Fruit fly (Drosophila melanogaster) whole organism, embryonic: ENCODE measurements around the gene Ugt316A1.

ENCODE experiments used
- Abd-B ChIP-seq: fragments of 200-800 bp; sonication (Bioruptor generic); optimal IDR thresholded peaks from 2 replicates; lab custom pipeline; 2018; ENCODE audit warnings: missing biosample characterization, mild to moderate bottlenecking, missing genetic modification characterization, moderate library complexity
- B-H1 ChIP-seq: fragments of 200-800 bp; sonication (Bioruptor generic); IDR thresholded peaks from 3 replicates; pipeline ENCODE4 v1.3.6; 2022; ENCODE audit warnings: missing biosample characterization, missing genetic modification characterization
- CG10654 ChIP-seq: fragments of 200-800 bp; sonication (Bioruptor generic); optimal IDR thresholded peaks from 2 replicates; lab custom pipeline; 2016; ENCODE audit warnings: missing biosample characterization, missing genetic modification characterization
- CG11456 ChIP-seq: fragments of 200-800 bp; sonication (Bioruptor generic); IDR thresholded peaks from 3 replicates; pipeline ENCODE4 v1.3.6; 2022; ENCODE audit warnings: missing biosample characterization, missing genetic modification characterization
- CG11695 ChIP-seq: fragments of 200-800 bp; sonication (Bioruptor generic); IDR thresholded peaks from 3 replicates; pipeline ENCODE4 v1.3.6; 2022; ENCODE audit warnings: missing biosample characterization, missing genetic modification characterization
- CG12769 ChIP-seq: fragments of 200-800 bp; sonication (Bioruptor generic); optimal IDR thresholded peaks from 2 replicates; lab custom pipeline; 2019; ENCODE audit warnings: missing biosample characterization, mild to moderate bottlenecking, missing genetic modification characterization, moderate library complexity
- CG13424 ChIP-seq: fragments of 200-800 bp; sonication (Bioruptor generic); optimal IDR thresholded peaks from 2 replicates; lab custom pipeline; 2019; ENCODE audit warnings: missing biosample characterization, mild to moderate bottlenecking, missing genetic modification characterization, moderate library complexity
- CG15269 ChIP-seq: fragments of 200-800 bp; sonication (Bioruptor generic); optimal IDR thresholded peaks from 2 replicates; lab custom pipeline; 2018; ENCODE audit warnings: missing biosample characterization, mild to moderate bottlenecking, missing genetic modification characterization, moderate library complexity
- CG1529 ChIP-seq: fragments of 200-800 bp; sonication (Bioruptor generic); optimal IDR thresholded peaks from 3 replicates; lab custom pipeline; 2018; ENCODE audit warnings: missing biosample characterization, missing genetic modification characterization
- CG2678 ChIP-seq: fragments of 200-800 bp; sonication (Bioruptor generic); optimal IDR thresholded peaks from 3 replicates; lab custom pipeline; 2019; ENCODE audit warnings: missing biosample characterization, mild to moderate bottlenecking, missing genetic modification characterization, moderate library complexity
- CG32767 ChIP-seq: fragments of 200-800 bp; sonication (Bioruptor generic); IDR thresholded peaks from 2 replicates; pipeline ENCODE4 v1.3.6; 2022; ENCODE audit warnings: missing biosample characterization, missing genetic modification characterization
- CG34224 ChIP-seq: fragments of 200-800 bp; sonication (Bioruptor generic); IDR thresholded peaks from 3 replicates; pipeline ENCODE4 v1.3.6; 2022; ENCODE audit warnings: missing biosample characterization, missing genetic modification characterization; ENCODE audit not compliant: partially characterized antibody
- CG4360 ChIP-seq: fragments of 200-800 bp; sonication (Bioruptor generic); IDR thresholded peaks from 2 replicates; pipeline ENCODE4 v1.3.6; 2022; ENCODE audit warnings: missing biosample characterization, missing genetic modification characterization
- CG6654 ChIP-seq: fragments of 200-800 bp; sonication (Bioruptor generic); optimal IDR thresholded peaks from 2 replicates; lab custom pipeline; 2017; ENCODE audit warnings: missing biosample characterization, mild to moderate bottlenecking, missing genetic modification characterization
- CG7271 ChIP-seq: fragments of 200-800 bp; sonication (Bioruptor generic); optimal IDR thresholded peaks from 2 replicates; lab custom pipeline; 2018; ENCODE audit warnings: missing biosample characterization, mild to moderate bottlenecking, missing genetic modification characterization, moderate library complexity
- CG7839 ChIP-seq: fragments of 200-800 bp; sonication (Bioruptor generic); optimal IDR thresholded peaks from 3 replicates; lab custom pipeline; 2018; ENCODE audit warnings: missing biosample characterization, mild to moderate bottlenecking, missing genetic modification characterization, moderate library complexity
- CG7987 ChIP-seq: fragments of 200-800 bp; sonication (Bioruptor generic); optimal IDR thresholded peaks from 2 replicates; lab custom pipeline; 2018; ENCODE audit warnings: missing biosample characterization, mild to moderate bottlenecking, missing genetic modification characterization, moderate library complexity
- CG9727 ChIP-seq: fragments of 200-800 bp; sonication (Bioruptor generic); optimal IDR thresholded peaks from 3 replicates; lab custom pipeline; 2017; ENCODE audit warnings: missing biosample characterization, mild to moderate bottlenecking, missing genetic modification characterization
- CrebB ChIP-seq: fragments of 200-800 bp; sonication (Bioruptor generic); optimal IDR thresholded peaks from 3 replicates; lab custom pipeline; 2018; ENCODE audit warnings: missing biosample characterization, mild to moderate bottlenecking, missing genetic modification characterization
- Dad ChIP-seq: fragments of 200-800 bp; sonication (Bioruptor generic); optimal IDR thresholded peaks from 3 replicates; lab custom pipeline; 2016; ENCODE audit warnings: missing biosample characterization, missing genetic modification characterization
- Eip74EF ChIP-seq, 2 experiments: fragments of 200-800 bp in 1 of 2; fragments of >200 bp in 1 of 2; sonication (Bioruptor generic) in 1 of 2; optimal IDR thresholded peaks; 2 replicates each; lab custom pipeline; 2017 to 2019; ENCODE audit warnings: missing biosample characterization in 2 of 2, missing genetic modification characterization in 2 of 2, mild to moderate bottlenecking in 1 of 2, moderate library complexity in 1 of 2
- Fer1 ChIP-seq: fragments of 200-800 bp; sonication (Bioruptor generic); optimal IDR thresholded peaks from 2 replicates; lab custom pipeline; 2017; ENCODE audit warnings: missing biosample characterization, mild to moderate bottlenecking, missing genetic modification characterization
- H15 ChIP-seq: fragments of 200-800 bp; sonication (Bioruptor generic); IDR thresholded peaks from 3 replicates; pipeline ENCODE4 v1.3.6; 2022; ENCODE audit warnings: missing biosample characterization, missing genetic modification characterization
- H2.0 ChIP-seq: fragments of 200-800 bp; sonication (Bioruptor generic); IDR thresholded peaks from 2 replicates; pipeline ENCODE4 v1.3.6; 2022; ENCODE audit warnings: missing biosample characterization, missing genetic modification characterization
- Hr51 ChIP-seq, 2 experiments: fragments of 200-800 bp; sonication (Bioruptor generic); optimal IDR thresholded peaks; 2 replicates in 1 of 2; 3 replicates in 1 of 2; lab custom pipeline; 2016 to 2018; ENCODE audit warnings: missing biosample characterization in 2 of 2, missing genetic modification characterization in 2 of 2, mild to moderate bottlenecking in 1 of 2, moderate library complexity in 1 of 2
- Ssrp ChIP-seq: fragments of 200-800 bp; sonication (Bioruptor generic); optimal IDR thresholded peaks from 2 replicates; lab custom pipeline; 2018; ENCODE audit warnings: missing biosample characterization, mild to moderate bottlenecking, missing genetic modification characterization, moderate library complexity
- Taf1 ChIP-seq: fragments of 200-800 bp; sonication (Bioruptor generic); IDR thresholded peaks from 2 replicates; pipeline ENCODE4 v1.3.6; 2022; ENCODE audit warnings: missing biosample characterization, missing genetic modification characterization
- ab ChIP-seq: fragments of 200-800 bp; sonication (Bioruptor generic); optimal IDR thresholded peaks from 2 replicates; lab custom pipeline; 2016; ENCODE audit warnings: missing biosample characterization, missing genetic modification characterization
- ap ChIP-seq: fragments of 200-800 bp; sonication (Bioruptor generic); IDR thresholded peaks from 2 replicates; pipeline ENCODE4 v1.3.6; 2022; ENCODE audit warnings: missing biosample characterization, missing genetic modification characterization
- ato ChIP-seq: fragments of 200-800 bp; sonication (Bioruptor generic); IDR thresholded peaks from 2 replicates; pipeline ENCODE4 v1.3.6; 2022; ENCODE audit warnings: missing biosample characterization, missing genetic modification characterization; ENCODE audit not compliant: partially characterized antibody
- az2 ChIP-seq: fragments of 200-800 bp; sonication (Bioruptor generic); optimal IDR thresholded peaks from 3 replicates; lab custom pipeline; 2016; ENCODE audit warnings: missing biosample characterization, missing genetic modification characterization
- cas ChIP-seq: fragments of 200-800 bp; sonication (Bioruptor generic); IDR thresholded peaks from 2 replicates; pipeline ENCODE4 v1.3.6; 2022; ENCODE audit warnings: missing biosample characterization, missing genetic modification characterization
- chm ChIP-seq: fragments of 200-800 bp; sonication (Bioruptor generic); IDR thresholded peaks from 2 replicates; pipeline ENCODE4 v1.3.6; 2022; ENCODE audit warnings: missing biosample characterization, missing genetic modification characterization
- danr ChIP-seq: fragments of 200-800 bp; sonication (Bioruptor generic); IDR thresholded peaks from 2 replicates; pipeline ENCODE4 v1.3.6; 2022; ENCODE audit warnings: missing biosample characterization, missing genetic modification characterization
- disco-r ChIP-seq: fragments of 200-800 bp; sonication (Bioruptor generic); optimal IDR thresholded peaks from 2 replicates; lab custom pipeline; 2016; ENCODE audit warnings: missing biosample characterization, missing genetic modification characterization
- exex ChIP-seq: fragments of 200-800 bp; sonication (Bioruptor generic); optimal IDR thresholded peaks from 4 replicates; lab custom pipeline; 2018; ENCODE audit warnings: missing biosample characterization, mild to moderate bottlenecking, missing genetic modification characterization, moderate library complexity
- gsb-n ChIP-seq: fragments of 200-800 bp; sonication (Bioruptor generic); optimal IDR thresholded peaks from 3 replicates; lab custom pipeline; 2018; ENCODE audit warnings: missing biosample characterization, mild to moderate bottlenecking, missing genetic modification characterization
- ham ChIP-seq: fragments of 200-800 bp; sonication (Bioruptor generic); IDR thresholded peaks from 2 replicates; pipeline ENCODE4 v1.3.6; 2022; ENCODE audit warnings: missing biosample characterization, missing genetic modification characterization
- jigr1 ChIP-seq: fragments of 200-800 bp; sonication (Bioruptor generic); IDR thresholded peaks from 3 replicates; pipeline ENCODE4 v1.3.6; 2022; ENCODE audit warnings: missing biosample characterization, missing genetic modification characterization
- jing ChIP-seq: fragments of 200-800 bp; sonication (Bioruptor generic); optimal IDR thresholded peaks from 2 replicates; lab custom pipeline; 2018; ENCODE audit warnings: missing biosample characterization, mild to moderate bottlenecking, missing genetic modification characterization
- jumu ChIP-seq: fragments of 200-800 bp; sonication (Bioruptor generic); optimal IDR thresholded peaks from 3 replicates; lab custom pipeline; 2016; ENCODE audit warnings: missing biosample characterization, missing genetic modification characterization
- knrl ChIP-seq: fragments of 200-800 bp; sonication (Bioruptor generic); IDR thresholded peaks from 3 replicates; pipeline ENCODE4 v1.3.6; 2022; ENCODE audit warnings: missing biosample characterization, missing genetic modification characterization; ENCODE audit not compliant: partially characterized antibody
- nau ChIP-seq: fragments of 200-800 bp; sonication (Bioruptor generic); optimal IDR thresholded peaks from 3 replicates; lab custom pipeline; 2017; ENCODE audit warnings: missing biosample characterization, mild to moderate bottlenecking, missing genetic modification characterization, missing genetic modification reagents
- nmo ChIP-seq: fragments of 200-800 bp; sonication (Bioruptor generic); optimal IDR thresholded peaks from 2 replicates; lab custom pipeline; 2018; ENCODE audit warnings: missing biosample characterization, mild to moderate bottlenecking, missing genetic modification characterization, moderate library complexity
- pros ChIP-seq: fragments of 200-800 bp; sonication (Bioruptor generic); optimal IDR thresholded peaks from 3 replicates; lab custom pipeline; 2019; ENCODE audit warnings: missing biosample characterization, mild to moderate bottlenecking, missing genetic modification characterization, moderate library complexity
- ranshi ChIP-seq: fragments of 200-800 bp; sonication (Bioruptor generic); IDR thresholded peaks from 2 replicates; pipeline ENCODE4 v1.3.6; 2022; ENCODE audit warnings: missing biosample characterization, missing genetic modification characterization
- salm ChIP-seq: fragments of 200-800 bp; sonication (Bioruptor generic); optimal IDR thresholded peaks from 2 replicates; lab custom pipeline; 2018; ENCODE audit warnings: missing biosample characterization, mild to moderate bottlenecking, missing genetic modification characterization
- sens-2 ChIP-seq: fragments of 200-800 bp; sonication (Bioruptor generic); IDR thresholded peaks from 2 replicates; pipeline ENCODE4 v1.3.6; 2022; ENCODE audit warnings: missing biosample characterization, missing genetic modification characterization
- sob ChIP-seq: fragments of 200-800 bp; sonication (Bioruptor generic); IDR thresholded peaks from 2 replicates; pipeline ENCODE4 v1.3.6; 2022; ENCODE audit warnings: missing biosample characterization, missing genetic modification characterization
- tio ChIP-seq: fragments of 200-800 bp; sonication (Bioruptor generic); optimal IDR thresholded peaks from 2 replicates; lab custom pipeline; 2017; ENCODE audit warnings: missing biosample characterization, missing genetic modification characterization, inconsistent platforms
- toy ChIP-seq: fragments of 200-800 bp; sonication (Bioruptor generic); IDR thresholded peaks from 2 replicates; pipeline ENCODE4 v1.3.6; 2022; ENCODE audit warnings: missing biosample characterization, missing genetic modification characterization

The Ugt316A1 gene

dm6 chr3L:19056857-19057324, 5.7 kb downstream of the Ugt316A1 start (continued):
- TF ChIP-seq cas (GFP tag; lab: Robert Waterston, UW) (no peak), CG10654 (no peak), CG15269 (tag; lab: Kevin White, UChicago) (peak; percentile 26), exex (tag; lab: Kevin White, UChicago) (no peak), CG7271 (tag; lab: Kevin White, UChicago) (no peak), danr (no peak), CG13424 (tag; lab: Kevin White, UChicago) (peak; percentile 6), CG6654 (no peak), CG9727 (GFP tag; lab: Kevin White, UChicago) (peak; percentile 30), CG7839 (tag; lab: Kevin White, UChicago) (peak; percentile 38), CG1529 (GFP tag; lab: Kevin White, UChicago) (peak; percentile 43), CrebB (tag; lab: Kevin White, UChicago) (no peak), Taf1 (GFP tag; lab: Robert Waterston, UW) (no peak), ap (GFP tag; lab: Robert Waterston, UW) (no peak), Eip74EF (GFP tag; optimal IDR thresholded peaks at IDR 0.05; lab: Kevin White, UChicago) (peak in 1 of 2 experiments; percentile 48), chm (GFP tag; lab: Robert Waterston, UW) (no peak), ham (GFP tag; lab: Robert Waterston, UW) (no peak), sob (GFP tag; lab: Robert Waterston, UW) (no peak), jumu (GFP tag; lab: Kevin White, UChicago) (no peak), pros (GFP tag; lab: Kevin White, UChicago) (no peak), Hr51 (GFP tag; optimal IDR thresholded peaks at IDR 0.05; lab: Kevin White, UChicago) (peak in 1 of 2 experiments; percentile 45), Dad (GFP tag; lab: Kevin White, UChicago) (no peak), CG7987 (GFP tag; lab: Kevin White, UChicago) (no peak), Ssrp (peak; percentile 25), ab (GFP tag; lab: Kevin White, UChicago) (no peak), sens-2 (GFP tag; lab: Robert Waterston, UW) (no peak), Fer1 (GFP tag; lab: Kevin White, UChicago) (no peak), CG2678 (tag; lab: Kevin White, UChicago) (peak; percentile 45), CG32767 (GFP tag; lab: Robert Waterston, UW) (no peak), disco-r (GFP tag; lab: Kevin White, UChicago) (no peak), CG12769 (tag; lab: Kevin White, UChicago) (no peak), H15 (GFP tag; lab: Robert Waterston, UW) (no peak), CG34224 (no peak), jing (GFP tag; lab: Kevin White, UChicago) (no peak), nmo (GFP tag; lab: Kevin White, UChicago) (peak; percentile 48), CG11695 (GFP tag; lab: Robert Waterston, UW) (no peak), tio (no peak), ato (GFP tag; lab: Robert Waterston, UW) (no peak), toy (GFP tag; lab: Robert Waterston, UW) (no peak), H2.0 (GFP tag; lab: Robert Waterston, UW) (no peak), CG11456 (no peak), jigr1 (GFP tag; lab: Robert Waterston, UW) (no peak), nau (GFP tag; lab: Kevin White, UChicago) (peak; percentile 19), gsb-n (tag; lab: Kevin White, UChicago) (peak; percentile 50), CG4360 (GFP tag; lab: Robert Waterston, UW) (no peak), az2 (GFP tag; lab: Kevin White, UChicago) (peak; percentile 34), salm (tag; lab: Kevin White, UChicago) (peak; percentile 5), ranshi (GFP tag; lab: Robert Waterston, UW) (no peak), knrl (GFP tag; lab: Robert Waterston, UW) (no peak), Abd-B (GFP tag; lab: Kevin White, UChicago) (no peak), B-H1 (GFP tag; lab: Robert Waterston, UW) (no peak)
